Worm (Caenorhabditis elegans): ENCODE results near the gene clec-180.
A peak's percentile ranks its signal among the peaks of the same experiment; 100 is the strongest.

- TF ChIP-seq pqm-1 (tag; optimal IDR thresholded peaks at IDR 0.05) (peak; percentile 7), pha-4 (GFP tag; IDR thresholded peaks at IDR 0.05) (no peak), pha-4 (tag; optimal IDR thresholded peaks at IDR 0.05) (no peak), nhr-28 (tag; optimal IDR thresholded peaks at IDR 0.05) (peak; percentile 22), ceh-32 (tag; optimal IDR thresholded peaks at IDR 0.05; ENCODE audit: poor library complexity) (no peak), unc-39 (tag; optimal IDR thresholded peaks at IDR 0.05) (no peak), Y48G9A.11 (GFP tag; IDR thresholded peaks at IDR 0.05) (no peak), nhr-77 (tag; optimal IDR thresholded peaks at IDR 0.05) (no peak), ZK337.2 (GFP tag; IDR thresholded peaks at IDR 0.05) (no peak), ceh-82 (tag; optimal IDR thresholded peaks at IDR 0.05) (no peak), zag-1 (tag; optimal IDR thresholded peaks at IDR 0.05) (no peak), dpl-1 (GFP tag; optimal IDR thresholded peaks at IDR 0.05) (no peak), nhr-11 (tag; optimal IDR thresholded peaks at IDR 0.05) (no peak)
These were observed 47.9 kb upstream of the clec-180 start for ce11 chrIV:7520841-7521240.

All from whole organism, L4 larva.